Fruit fly (Drosophila melanogaster) whole organism, prepupa: ENCODE results near the gene CG33721.

Experiments
- CG10631 ChIP-seq: fragments of 200-800 bp; sonication (Bioruptor generic); optimal IDR thresholded peaks from 2 replicates; lab custom pipeline; 2016; ENCODE audit warnings: missing biosample characterization, missing genetic modification characterization
- CG10669 ChIP-seq: fragments of 200-800 bp; sonication (Bioruptor generic); optimal IDR thresholded peaks from 3 replicates; lab custom pipeline; 2018; ENCODE audit warnings: missing biosample characterization, mild to moderate bottlenecking, missing genetic modification characterization, moderate library complexity
- CG11294 ChIP-seq: fragments of 200-800 bp; sonication (Bioruptor generic); IDR thresholded peaks from 2 replicates; pipeline ENCODE4 v1.3.6; 2022; ENCODE audit warnings: missing biosample characterization, missing genetic modification characterization
- CG15336 ChIP-seq: fragments of 200-800 bp; sonication (Bioruptor generic); IDR thresholded peaks from 2 replicates; pipeline ENCODE4 v1.3.6; 2022; ENCODE audit warnings: missing biosample characterization, missing genetic modification characterization
- CG1621 ChIP-seq: fragments of 200-800 bp; sonication (Bioruptor generic); optimal IDR thresholded peaks from 3 replicates; lab custom pipeline; 2018; ENCODE audit warnings: missing biosample characterization, mild to moderate bottlenecking, missing genetic modification characterization
- CG3032 ChIP-seq: fragments of 200-800 bp; optimal IDR thresholded peaks from 2 replicates; lab custom pipeline; 2019; ENCODE audit warnings: missing biosample characterization, mild to moderate bottlenecking, missing genetic modification characterization, moderate library complexity
- CG32006 ChIP-seq: fragments of 200-800 bp; sonication (Bioruptor generic); optimal IDR thresholded peaks from 3 replicates; lab custom pipeline; 2017; ENCODE audit warnings: missing biosample characterization, mild to moderate bottlenecking, missing genetic modification characterization
- CG34406 ChIP-seq: fragments of 200-800 bp; sonication (Bioruptor generic); optimal IDR thresholded peaks from 3 replicates; lab custom pipeline; 2016; ENCODE audit warnings: missing biosample characterization, missing genetic modification characterization
- CG3919 ChIP-seq: fragments of 200-800 bp; sonication (Bioruptor generic); optimal IDR thresholded peaks from 3 replicates; lab custom pipeline; 2016; ENCODE audit warnings: missing biosample characterization, missing genetic modification characterization
- CG4318 ChIP-seq: fragments of 200-800 bp; sonication (Bioruptor generic); optimal IDR thresholded peaks from 3 replicates; lab custom pipeline; 2017; ENCODE audit warnings: missing biosample characterization, mild to moderate bottlenecking, missing genetic modification characterization
- CG6163 ChIP-seq: fragments of 200-800 bp; sonication (Bioruptor generic); IDR thresholded peaks from 3 replicates; pipeline ENCODE4 v1.3.6; 2022; ENCODE audit warnings: missing biosample characterization, missing genetic modification characterization
- CG6276 ChIP-seq: fragments of 200-800 bp; sonication (Bioruptor generic); optimal IDR thresholded peaks from 2 replicates; lab custom pipeline; 2017; ENCODE audit warnings: missing biosample characterization, mild to moderate bottlenecking, missing genetic modification characterization
- CG6792 ChIP-seq: fragments of 200-800 bp; sonication (Bioruptor generic); optimal IDR thresholded peaks from 3 replicates; lab custom pipeline; 2016; ENCODE audit warnings: missing biosample characterization, missing genetic modification characterization
- CG6808 ChIP-seq: fragments of 200-800 bp; sonication (Bioruptor generic); optimal IDR thresholded peaks from 3 replicates; lab custom pipeline; 2017; ENCODE audit warnings: missing biosample characterization, missing genetic modification characterization, mild to moderate bottlenecking, moderate library complexity, missing genetic modification reagents
- CG6854 ChIP-seq: fragments of 200-800 bp; sonication (Bioruptor generic); optimal IDR thresholded peaks from 2 replicates; lab custom pipeline; 2017; ENCODE audit warnings: missing biosample characterization, mild to moderate bottlenecking, missing genetic modification characterization
- CG7368 ChIP-seq: fragments of 200-800 bp; sonication (Bioruptor generic); optimal IDR thresholded peaks from 3 replicates; lab custom pipeline; 2016; ENCODE audit warnings: missing biosample characterization, missing genetic modification characterization
- CG8119 ChIP-seq: fragments of 200-800 bp; sonication (Bioruptor generic); IDR thresholded peaks from 3 replicates; pipeline ENCODE4 v1.3.6; 2022; ENCODE audit warnings: missing biosample characterization, missing genetic modification characterization
- CG8319 ChIP-seq: fragments of 200-800 bp; sonication (Bioruptor generic); optimal IDR thresholded peaks from 3 replicates; lab custom pipeline; 2016; ENCODE audit warnings: missing biosample characterization, missing genetic modification characterization
- CG8632 ChIP-seq: fragments of 200-800 bp; sonication (Bioruptor generic); optimal IDR thresholded peaks from 3 replicates; lab custom pipeline; 2016; ENCODE audit warnings: missing biosample characterization, missing genetic modification characterization
- CG9139 ChIP-seq: fragments of 200-800 bp; sonication (Bioruptor generic); optimal IDR thresholded peaks from 3 replicates; lab custom pipeline; 2017; ENCODE audit warnings: missing biosample characterization, mild to moderate bottlenecking, missing genetic modification characterization
- Ets21C ChIP-seq: fragments of 200-800 bp; sonication (Bioruptor generic); optimal IDR thresholded peaks from 3 replicates; lab custom pipeline; 2016; ENCODE audit warnings: missing biosample characterization, missing genetic modification characterization
- Ets96B ChIP-seq: fragments of 200-800 bp; optimal IDR thresholded peaks from 2 replicates; lab custom pipeline; 2019; ENCODE audit warnings: missing biosample characterization, mild to moderate bottlenecking, missing genetic modification characterization, moderate library complexity
- Gug ChIP-seq: fragments of 200-800 bp; sonication (Bioruptor generic); IDR thresholded peaks from 2 replicates; pipeline ENCODE4 v1.3.6; 2022; ENCODE audit warnings: missing biosample characterization, missing genetic modification characterization
- Hr38 ChIP-seq: sonication (Bioruptor generic); optimal IDR thresholded peaks from 2 replicates; lab custom pipeline; 2016; ENCODE audit warnings: missing biosample characterization, missing genetic modification characterization
- Hr39 ChIP-seq: fragments of 200-800 bp; sonication (Bioruptor generic); optimal IDR thresholded peaks from 2 replicates; lab custom pipeline; 2016; ENCODE audit warnings: missing biosample characterization, missing genetic modification characterization
- Hr4 ChIP-seq: fragments of 200-800 bp; sonication (Bioruptor generic); optimal IDR thresholded peaks from 3 replicates; lab custom pipeline; 2016; ENCODE audit warnings: missing biosample characterization, missing genetic modification characterization
- Lpt ChIP-seq: fragments of 200-800 bp; sonication (Bioruptor generic); optimal IDR thresholded peaks from 3 replicates; lab custom pipeline; 2016; ENCODE audit warnings: missing biosample characterization, missing genetic modification characterization
- Met ChIP-seq: fragments of 200-800 bp; sonication (Bioruptor generic); optimal IDR thresholded peaks from 3 replicates; lab custom pipeline; 2016; ENCODE audit warnings: missing biosample characterization, missing genetic modification characterization
- Sox102F ChIP-seq: fragments of 200-800 bp; sonication (Bioruptor generic); optimal IDR thresholded peaks from 2 replicates; lab custom pipeline; 2016; ENCODE audit warnings: missing biosample characterization, mild to moderate bottlenecking, missing genetic modification characterization
- Sox14 ChIP-seq: fragments of 200-800 bp; sonication (Bioruptor generic); optimal IDR thresholded peaks from 3 replicates; lab custom pipeline; 2016; ENCODE audit warnings: missing biosample characterization, missing genetic modification characterization
- Sox15 ChIP-seq: fragments of 200-800 bp; sonication (Bioruptor generic); optimal IDR thresholded peaks from 3 replicates; lab custom pipeline; 2016; ENCODE audit warnings: missing biosample characterization, missing genetic modification characterization
- cyc ChIP-seq: fragments of 200-800 bp; sonication (Bioruptor generic); optimal IDR thresholded peaks from 3 replicates; lab custom pipeline; 2016; ENCODE audit warnings: missing biosample characterization, missing genetic modification characterization
- dac ChIP-seq: fragments of 200-800 bp; sonication (Bioruptor generic); optimal IDR thresholded peaks from 2 replicates; lab custom pipeline; 2017; ENCODE audit warnings: missing biosample characterization, mild to moderate bottlenecking, missing genetic modification characterization
- dsx ChIP-seq: fragments of 200-800 bp; optimal IDR thresholded peaks from 3 replicates; lab custom pipeline; 2019; ENCODE audit warnings: missing biosample characterization, mild to moderate bottlenecking, missing genetic modification characterization, moderate library complexity; ENCODE audit not compliant: poor library complexity, severe bottlenecking
- eg ChIP-seq: fragments of 200-800 bp; sonication (Bioruptor generic); IDR thresholded peaks from 3 replicates; pipeline ENCODE4 v1.3.6; 2022; ENCODE audit warnings: missing biosample characterization, missing genetic modification characterization
- fd59A ChIP-seq: fragments of 200-800 bp; sonication (Bioruptor generic); optimal IDR thresholded peaks from 2 replicates; lab custom pipeline; 2017; ENCODE audit warnings: missing biosample characterization, mild to moderate bottlenecking, missing genetic modification characterization, missing genetic modification reagents
- fd85E ChIP-seq: fragments of 200-800 bp; sonication (Bioruptor generic); optimal IDR thresholded peaks from 3 replicates; lab custom pipeline; 2016; ENCODE audit warnings: missing biosample characterization, missing genetic modification characterization
- fkh ChIP-seq: fragments of 200-800 bp; sonication (Bioruptor generic); optimal IDR thresholded peaks from 3 replicates; lab custom pipeline; 2017; ENCODE audit warnings: missing biosample characterization, mild to moderate bottlenecking, missing genetic modification characterization, moderate library complexity
- lz ChIP-seq: fragments of 200-800 bp; sonication (Bioruptor generic); optimal IDR thresholded peaks from 3 replicates; lab custom pipeline; 2016; ENCODE audit warnings: missing biosample characterization, missing genetic modification characterization
- net ChIP-seq: fragments of 200-800 bp; sonication (Bioruptor generic); optimal IDR thresholded peaks from 3 replicates; lab custom pipeline; 2016; ENCODE audit warnings: missing biosample characterization, missing genetic modification characterization
- pdm3 ChIP-seq: fragments of 200-800 bp; sonication (Bioruptor generic); optimal IDR thresholded peaks from 3 replicates; lab custom pipeline; 2016; ENCODE audit warnings: missing biosample characterization, missing genetic modification characterization
- salr ChIP-seq, 2 experiments: fragments of 200-800 bp; sonication (Bioruptor generic); optimal IDR thresholded peaks; 3 replicates each; lab custom pipeline; 2016 to 2018; ENCODE audit warnings: missing biosample characterization in 2 of 2, missing genetic modification characterization in 2 of 2, mild to moderate bottlenecking in 1 of 2
- spab ChIP-seq: fragments of 200-800 bp; sonication (Bioruptor generic); optimal IDR thresholded peaks from 2 replicates; lab custom pipeline; 2017; ENCODE audit warnings: missing biosample characterization, mild to moderate bottlenecking, missing genetic modification characterization, missing genetic modification reagents
- ss ChIP-seq, 2 experiments: fragments of 200-800 bp; sonication (Bioruptor generic); optimal IDR thresholded peaks; 2 replicates in 1 of 2; 3 replicates in 1 of 2; lab custom pipeline; 2017 to 2018; ENCODE audit warnings: mild to moderate bottlenecking in 2 of 2, missing biosample characterization in 2 of 2, missing genetic modification characterization in 2 of 2, moderate library complexity in 1 of 2
- topi ChIP-seq: fragments of 200-800 bp; sonication (Bioruptor generic); optimal IDR thresholded peaks from 3 replicates; lab custom pipeline; 2016; ENCODE audit warnings: missing biosample characterization, missing genetic modification characterization
- vri ChIP-seq: fragments of 200-800 bp; sonication (Bioruptor generic); optimal IDR thresholded peaks from 3 replicates; lab custom pipeline; 2016; ENCODE audit warnings: missing biosample characterization, mild to moderate bottlenecking, missing genetic modification characterization

CG33721 gene

dm6 chr3R:22331691-22332090 lies 822 bp downstream of the CG33721 start, which contains the start of gene CG13862:
Gene CG13862, plus strand, starts transcription at chr3R:22331991.
- TF ChIP-seq CG6792 (GFP tag; lab: Kevin White, UChicago): no peak
- TF ChIP-seq dac (GFP tag; lab: Kevin White, UChicago): no peak
- TF ChIP-seq CG8632 (GFP tag; lab: Kevin White, UChicago): no peak
- no peak for TF ChIP-seq Ets96B (tag; lab: Kevin White, UChicago)
- no peak for TF ChIP-seq Hr38 (GFP tag; lab: Kevin White, UChicago)
- no peak for TF ChIP-seq net (GFP tag; lab: Kevin White, UChicago)
- TF ChIP-seq topi: no peak
- TF ChIP-seq CG8319 (GFP tag; lab: Kevin White, UChicago): no peak
- TF ChIP-seq CG1621 (tag; lab: Kevin White, UChicago): no peak
- no peak for TF ChIP-seq Hr39
- no peak for TF ChIP-seq Hr4
- no peak for TF ChIP-seq fd59A (GFP tag; lab: Kevin White, UChicago)
- no peak for TF ChIP-seq cyc (GFP tag; lab: Kevin White, UChicago)
- no peak for TF ChIP-seq Sox102F (GFP tag; lab: Kevin White, UChicago)

dm6 chr3R:22334050-22334449 lies 3.2 kb downstream of the CG33721 start, which contains the start of gene CG5391:
Gene CG5391, minus strand, starts transcription at chr3R:22334150.
- TF ChIP-seq eg (no peak), Met (GFP tag; lab: Kevin White, UChicago) (no peak), CG34406 (GFP tag; lab: Kevin White, UChicago) (no peak), CG3032 (tag; lab: Kevin White, UChicago) (no peak), Sox15 (GFP tag; lab: Kevin White, UChicago) (no peak), CG6163 (GFP tag; lab: Robert Waterston, UW) (no peak), cyc (GFP tag; lab: Kevin White, UChicago) (no peak)

DNA sequence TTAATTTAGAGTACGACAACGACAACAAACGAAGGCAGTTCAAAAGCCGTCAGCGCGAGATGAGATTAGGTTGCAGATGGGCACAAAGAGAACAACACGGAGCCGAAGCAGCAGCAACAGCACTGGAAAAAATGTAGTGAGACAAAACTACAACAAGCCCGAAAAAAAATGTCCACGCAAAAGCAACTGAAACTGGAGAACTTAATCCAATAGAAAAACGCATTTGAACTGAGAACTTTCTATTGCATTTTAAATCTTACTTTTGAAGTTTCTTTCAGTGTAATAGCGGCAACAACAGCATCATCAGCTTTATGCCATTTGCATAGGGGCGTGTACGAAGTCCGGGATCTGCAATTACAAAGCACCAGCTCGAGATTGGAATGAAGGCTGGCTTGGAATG lies 8.6 kb downstream of the CG33721 start:
- TF ChIP-seq CG9139 (GFP tag; lab: Kevin White, UChicago) (peak; percentile 61), CG10669 (peak; percentile 72), Sox102F (GFP tag; lab: Kevin White, UChicago) (peak; percentile 57), cyc (GFP tag; lab: Kevin White, UChicago) (peak; percentile 68), eg (peak; percentile 56; the same call in 2 of the 3 replicates), CG32006 (GFP tag; lab: Kevin White, UChicago) (peak; percentile 56), Ets21C (GFP tag; lab: Kevin White, UChicago) (peak; percentile 39), fkh (GFP tag; lab: Kevin White, UChicago) (no peak), CG10631 (GFP tag; lab: Kevin White, UChicago) (peak; percentile 66), Hr38 (GFP tag; lab: Kevin White, UChicago) (no peak), CG8319 (GFP tag; lab: Kevin White, UChicago) (peak; percentile 52), CG8119 (peak; percentile 51; the same call in 1 of the 3 replicates), CG11294 (GFP tag; lab: Robert Waterston, UW) (no peak), CG4318 (GFP tag; lab: Kevin White, UChicago) (no peak), spab (GFP tag; lab: Kevin White, UChicago) (peak; percentile 73), salr (GFP tag; optimal IDR thresholded peaks at IDR 0.05; lab: Kevin White, UChicago) (peak; percentile 29 to 65), Sox15 (GFP tag; lab: Kevin White, UChicago) (peak; percentile 54), CG6808 (GFP tag; lab: Kevin White, UChicago) (peak; percentile 63), CG6792 (GFP tag; lab: Kevin White, UChicago) (peak; percentile 63), CG6163 (GFP tag; lab: Robert Waterston, UW) (peak; percentile 79), vri (GFP tag; lab: Kevin White, UChicago) (peak; percentile 30), Lpt (peak; percentile 26), topi (peak; percentile 68), CG6276 (GFP tag; lab: Kevin White, UChicago) (peak; percentile 27), fd85E (GFP tag; lab: Kevin White, UChicago) (peak; percentile 5), CG3919 (GFP tag; lab: Kevin White, UChicago) (peak; percentile 74), ss (GFP tag; optimal IDR thresholded peaks at IDR 0.05; lab: Kevin White, UChicago) (peak in 1 of 2 experiments; percentile 70), lz (GFP tag; lab: Kevin White, UChicago) (peak; percentile 61), dsx (GFP tag; lab: Kevin White, UChicago) (peak; percentile 68), CG7368 (GFP tag; lab: Kevin White, UChicago) (peak; percentile 58), Ets96B (tag; lab: Kevin White, UChicago) (peak; percentile 68), pdm3 (GFP tag; lab: Kevin White, UChicago) (peak; percentile 64), CG15336 (GFP tag; lab: Robert Waterston, UW) (peak; percentile 29; the same call in 1 of the 2 replicates), Sox14 (GFP tag; lab: Kevin White, UChicago) (peak; percentile 59), Gug (GFP tag; lab: Robert Waterston, UW) (0 out of 2 replicates have a peak, but pooled peaks have one; percentile 12), CG34406 (GFP tag; lab: Kevin White, UChicago) (peak; percentile 56), CG6854 (peak; percentile 11)
